Worm (Caenorhabditis elegans) whole organism, mixed stage, embryonic: ENCODE results near the gene ZK622.4.

ENCODE experiments used
- elt-3 ChIP-seq: fragments of 150-350 bp; optimal IDR thresholded peaks from 2 replicates; lab custom pipeline; 2014; ENCODE audit warnings: missing biosample characterization, missing genetic modification characterization
- mab-5 ChIP-seq: fragments of 150-350 bp; optimal IDR thresholded peaks from 2 replicates; lab custom pipeline; 2014; ENCODE audit warnings: missing biosample characterization, missing genetic modification characterization
- mep-1 ChIP-seq: fragments of 150-350 bp; optimal IDR thresholded peaks from 2 replicates; lab custom pipeline; 2017; ENCODE audit warnings: missing biosample characterization, missing genetic modification reagents, missing genetic modification characterization, inconsistent platforms
- mls-2 ChIP-seq: sonication (generic microtip); optimal IDR thresholded peaks from 2 replicates; lab custom pipeline; 2016; ENCODE audit warnings: mild to moderate bottlenecking, missing genetic modification characterization, moderate library complexity, missing compliant biosample characterization
- nhr-28 ChIP-seq: fragments of 150-350 bp; optimal IDR thresholded peaks from 2 replicates; lab custom pipeline; 2014; ENCODE audit warnings: missing biosample characterization, missing genetic modification characterization
- sem-2 ChIP-seq: fragments of 200-800 bp; sonication (Bioruptor generic); optimal IDR thresholded peaks from 2 replicates; lab custom pipeline; 2018; ENCODE audit warnings: mild to moderate bottlenecking, missing genetic modification characterization, missing compliant biosample characterization
- tbx-8 ChIP-seq: fragments of 200-800 bp; sonication (Bioruptor generic); optimal IDR thresholded peaks from 2 replicates; lab custom pipeline; 2018; ENCODE audit warnings: mild to moderate bottlenecking, missing genetic modification characterization, moderate library complexity, missing compliant biosample characterization
- unc-62 ChIP-seq: fragments of 150-350 bp; optimal IDR thresholded peaks from 2 replicates; lab custom pipeline; 2014; ENCODE audit warnings: missing biosample characterization, missing genetic modification reagents, missing genetic modification characterization

ce11 chrII:5308961-5309360 is 16.5 kb downstream of the ZK622.4 start:
- TF ChIP-seq tbx-8 (GFP tag; lab: Kevin White, UChicago) (no peak), elt-3 (tag; lab: Kevin White, UChicago) (no peak), mab-5 (no peak), mep-1 (tag; lab: Kevin White, UChicago) (no peak), unc-62 (no peak), mls-2 (no peak), sem-2 (GFP tag; lab: Kevin White, UChicago) (no peak), nhr-28 (tag; lab: Kevin White, UChicago) (no peak)
